Fruit fly (Drosophila melanogaster) whole organism, embryonic: ENCODE results near the gene qtc.

Source experiments
- Atf-2 ChIP-seq: fragments of 200-800 bp; sonication (Bioruptor generic); optimal IDR thresholded peaks from 2 replicates; lab custom pipeline; 2016; ENCODE audit warnings: missing biosample characterization, missing genetic modification characterization
- Bdp1 ChIP-seq: fragments of 200-800 bp; sonication (Bioruptor generic); optimal IDR thresholded peaks from 3 replicates; lab custom pipeline; 2016; ENCODE audit warnings: missing biosample characterization, missing genetic modification characterization
- BtbVII ChIP-seq: fragments of 200-800 bp; sonication (Bioruptor generic); optimal IDR thresholded peaks from 3 replicates; lab custom pipeline; 2017; ENCODE audit warnings: missing biosample characterization, mild to moderate bottlenecking, missing genetic modification characterization
- C15 ChIP-seq: fragments of 200-800 bp; sonication (Bioruptor generic); IDR thresholded peaks from 3 replicates; pipeline ENCODE4 v1.3.6; 2022; ENCODE audit warnings: missing biosample characterization, missing genetic modification characterization
- CG10979 ChIP-seq: fragments of 200-800 bp; sonication (Bioruptor generic); optimal IDR thresholded peaks from 2 replicates; lab custom pipeline; 2018; ENCODE audit warnings: missing biosample characterization, mild to moderate bottlenecking, missing genetic modification characterization, moderate library complexity
- CG13123 ChIP-seq: fragments of 200-800 bp; sonication (Bioruptor generic); optimal IDR thresholded peaks from 2 replicates; lab custom pipeline; 2016; ENCODE audit warnings: missing biosample characterization, missing genetic modification characterization
- CG15073 ChIP-seq: fragments of 200-800 bp; sonication (Bioruptor generic); optimal IDR thresholded peaks from 2 replicates; lab custom pipeline; 2016; ENCODE audit warnings: missing biosample characterization, missing genetic modification characterization
- CG15696 ChIP-seq: fragments of 200-800 bp; sonication (Bioruptor generic); optimal IDR thresholded peaks from 2 replicates; lab custom pipeline; 2019; ENCODE audit warnings: missing biosample characterization, mild to moderate bottlenecking, missing genetic modification characterization, moderate library complexity
- CG17361 ChIP-seq: fragments of 200-800 bp; sonication (Bioruptor generic); IDR thresholded peaks from 3 replicates; pipeline ENCODE4 v1.3.6; 2022; ENCODE audit warnings: missing biosample characterization, missing genetic modification characterization
- CG18764 ChIP-seq: fragments of 200-800 bp; sonication (Bioruptor generic); optimal IDR thresholded peaks from 3 replicates; lab custom pipeline; 2016; ENCODE audit warnings: missing biosample characterization, missing genetic modification characterization
- CG34376 ChIP-seq: fragments of 200-800 bp; sonication (Bioruptor generic); optimal IDR thresholded peaks from 2 replicates; lab custom pipeline; 2018; ENCODE audit warnings: missing biosample characterization, mild to moderate bottlenecking, missing genetic modification characterization
- CG4820 ChIP-seq: fragments of 200-800 bp; sonication (Bioruptor generic); optimal IDR thresholded peaks from 3 replicates; lab custom pipeline; 2016; ENCODE audit warnings: missing biosample characterization, missing genetic modification characterization
- CG6791 ChIP-seq: fragments of 200-800 bp; sonication (Bioruptor generic); IDR thresholded peaks from 3 replicates; pipeline ENCODE4 v1.3.6; 2022; ENCODE audit warnings: missing biosample characterization, missing genetic modification characterization; ENCODE audit not compliant: partially characterized antibody
- CG7745 ChIP-seq: fragments of 200-800 bp; sonication (Bioruptor generic); optimal IDR thresholded peaks from 2 replicates; lab custom pipeline; 2018; ENCODE audit warnings: missing biosample characterization, mild to moderate bottlenecking, missing genetic modification characterization, moderate library complexity
- CG8290 ChIP-seq, 3 experiments: fragments of 200-800 bp; sonication (Bioruptor generic); optimal IDR thresholded peaks; 2 replicates each; lab custom pipeline; 2016 to 2019; ENCODE audit warnings: missing biosample characterization in 3 of 3, missing genetic modification characterization in 3 of 3, mild to moderate bottlenecking in 2 of 3, moderate library complexity in 1 of 3
- CTCF ChIP-seq: fragments of 200-800 bp; sonication (Bioruptor generic); optimal IDR thresholded peaks from 2 replicates; lab custom pipeline; 2017; ENCODE audit warnings: missing biosample characterization, mild to moderate bottlenecking, missing genetic modification characterization, moderate library complexity
- Camta ChIP-seq: fragments of 200-800 bp; sonication (Bioruptor generic); optimal IDR thresholded peaks from 2 replicates; lab custom pipeline; 2016; ENCODE audit warnings: missing biosample characterization, missing genetic modification characterization
- Chrac-16 ChIP-seq: fragments of 200-800 bp; sonication (Bioruptor generic); optimal IDR thresholded peaks from 3 replicates; lab custom pipeline; 2016; ENCODE audit warnings: missing biosample characterization, missing genetic modification characterization
- Drgx ChIP-seq: fragments of 200-800 bp; sonication (Bioruptor generic); IDR thresholded peaks from 2 replicates; pipeline ENCODE4 v1.3.6; 2022; ENCODE audit warnings: missing biosample characterization, missing genetic modification characterization
- Ets65A ChIP-seq: fragments of 200-800 bp; sonication (Bioruptor generic); peaks from one replicate; lab custom pipeline; 2016; ENCODE audit warnings: missing biosample characterization, missing genetic modification characterization
- Fer1 ChIP-seq: fragments of 200-800 bp; sonication (Bioruptor generic); optimal IDR thresholded peaks from 2 replicates; lab custom pipeline; 2017; ENCODE audit warnings: missing biosample characterization, mild to moderate bottlenecking, missing genetic modification characterization
- HLH3B ChIP-seq: fragments of 200-800 bp; sonication (Bioruptor generic); IDR thresholded peaks from 2 replicates; pipeline ENCODE4 v1.3.6; 2022; ENCODE audit warnings: missing biosample characterization, missing genetic modification characterization
- Hr39 ChIP-seq: fragments of >200 bp; optimal IDR thresholded peaks from 2 replicates; lab custom pipeline; 2017
- Lpt ChIP-seq: fragments of >200 bp; optimal IDR thresholded peaks from 2 replicates; lab custom pipeline; 2018; ENCODE audit warnings: missing biosample characterization, missing genetic modification characterization
- MBD-R2 ChIP-seq: fragments of 200-800 bp; sonication (Bioruptor generic); IDR thresholded peaks from 2 replicates; pipeline ENCODE4 v1.3.6; 2022; ENCODE audit warnings: missing biosample characterization, missing genetic modification characterization
- MTF-1 ChIP-seq: fragments of 200-800 bp; sonication (Bioruptor generic); optimal IDR thresholded peaks from 2 replicates; lab custom pipeline; 2018; ENCODE audit warnings: missing biosample characterization, mild to moderate bottlenecking, missing genetic modification characterization, borderline replicate concordance
- Med ChIP-seq: fragments of 200-800 bp; sonication (Bioruptor generic); peaks from one replicate; lab custom pipeline; 2016; ENCODE audit warnings: missing biosample characterization, missing genetic modification characterization, mild to moderate bottlenecking, inconsistent platforms, moderate library complexity
- Poxn ChIP-seq: fragments of 200-800 bp; sonication (Bioruptor generic); IDR thresholded peaks from 2 replicates; pipeline ENCODE4 v1.3.6; 2022; ENCODE audit warnings: missing biosample characterization, missing genetic modification characterization
- Rx ChIP-seq: fragments of 200-800 bp; sonication (Bioruptor generic); IDR thresholded peaks from 2 replicates; pipeline ENCODE4 v1.3.6; 2022; ENCODE audit warnings: missing biosample characterization, missing genetic modification characterization
- Sox100B ChIP-seq: fragments of 200-800 bp; sonication (Bioruptor generic); optimal IDR thresholded peaks from 3 replicates; lab custom pipeline; 2018; ENCODE audit warnings: missing biosample characterization, mild to moderate bottlenecking, missing genetic modification characterization
- amos ChIP-seq: fragments of 200-800 bp; sonication (Bioruptor generic); IDR thresholded peaks from 2 replicates; pipeline ENCODE4 v1.3.6; 2022; ENCODE audit warnings: missing biosample characterization, missing genetic modification characterization; ENCODE audit not compliant: partially characterized antibody
- ase ChIP-seq: fragments of 200-800 bp; sonication (Bioruptor generic); IDR thresholded peaks from 3 replicates; pipeline ENCODE4 v1.3.6; 2022; ENCODE audit warnings: missing biosample characterization, missing genetic modification characterization
- bcd ChIP-seq: fragments of 200-800 bp; sonication (Bioruptor generic); optimal IDR thresholded peaks from 2 replicates; lab custom pipeline; 2017; ENCODE audit warnings: missing biosample characterization, mild to moderate bottlenecking, missing genetic modification characterization
- danr ChIP-seq: fragments of 200-800 bp; sonication (Bioruptor generic); IDR thresholded peaks from 2 replicates; pipeline ENCODE4 v1.3.6; 2022; ENCODE audit warnings: missing biosample characterization, missing genetic modification characterization
- hkb ChIP-seq, 2 experiments: fragments of 200-800 bp in 1 of 2; fragments of >200 bp in 1 of 2; sonication (Bioruptor generic) in 1 of 2; IDR thresholded peaks in 1 of 2; optimal IDR thresholded peaks in 1 of 2; 2 replicates each; pipeline versions ENCODE4 v1.3.6 to Lab custom; 2017 to 2022; ENCODE audit warnings: missing biosample characterization in 1 of 2, missing genetic modification characterization in 1 of 2
- insv ChIP-seq, 2 experiments: fragments of 200-800 bp; sonication (Bioruptor generic); optimal IDR thresholded peaks; 3 replicates each; lab custom pipeline; 2016 to 2018; ENCODE audit warnings: missing biosample characterization in 2 of 2, missing genetic modification characterization in 2 of 2
- mam ChIP-seq: fragments of 200-800 bp; sonication (Bioruptor generic); optimal IDR thresholded peaks from 3 replicates; lab custom pipeline; 2016; ENCODE audit warnings: missing biosample characterization, missing genetic modification characterization
- odd ChIP-seq: fragments of 200-800 bp; sonication (Bioruptor generic); optimal IDR thresholded peaks from 2 replicates; lab custom pipeline; 2017; ENCODE audit warnings: missing biosample characterization, mild to moderate bottlenecking, missing genetic modification characterization
- p53 ChIP-seq: fragments of 200-800 bp; sonication (Bioruptor generic); optimal IDR thresholded peaks from 2 replicates; lab custom pipeline; 2016; ENCODE audit warnings: missing biosample characterization, missing genetic modification characterization
- pzg ChIP-seq: fragments of 200-800 bp; sonication (Bioruptor generic); optimal IDR thresholded peaks from 3 replicates; lab custom pipeline; 2018; ENCODE audit warnings: missing biosample characterization, mild to moderate bottlenecking, missing genetic modification characterization, moderate library complexity
- sd ChIP-seq: fragments of 200-800 bp; sonication (Bioruptor generic); optimal IDR thresholded peaks from 3 replicates; lab custom pipeline; 2018; ENCODE audit warnings: missing biosample characterization, mild to moderate bottlenecking, missing genetic modification characterization, moderate library complexity
- sens ChIP-seq: fragments of 200-800 bp; sonication (Bioruptor generic); peaks from one replicate; lab custom pipeline; 2016; ENCODE audit warnings: missing biosample characterization, missing genetic modification characterization
- seq ChIP-seq: fragments of 200-800 bp; sonication (Bioruptor generic); IDR thresholded peaks from 2 replicates; pipeline ENCODE4 v1.3.6; 2022; ENCODE audit warnings: missing biosample characterization, missing genetic modification characterization
- shn ChIP-seq: fragments of 200-800 bp; sonication (Bioruptor generic); optimal IDR thresholded peaks from 3 replicates; lab custom pipeline; 2016; ENCODE audit warnings: missing biosample characterization, missing genetic modification characterization
- sisA ChIP-seq: fragments of 200-800 bp; sonication (Bioruptor generic); IDR thresholded peaks from 2 replicates; pipeline ENCODE4 v1.3.6; 2022; ENCODE audit warnings: missing biosample characterization, missing genetic modification characterization
- so ChIP-seq: fragments of 200-800 bp; sonication (Bioruptor generic); IDR thresholded peaks from 3 replicates; pipeline ENCODE4 v1.3.6; 2022; ENCODE audit warnings: missing biosample characterization, missing genetic modification characterization
- sr ChIP-seq: fragments of 200-800 bp; sonication (Bioruptor generic); IDR thresholded peaks from 3 replicates; pipeline ENCODE4 v1.3.6; 2022; ENCODE audit warnings: missing biosample characterization, missing genetic modification characterization

Gene qtc

dm6 chr2L:5031399-5031798 lies 29.2 kb upstream of the qtc start:
- TF ChIP-seq Med (GFP tag; lab: Kevin White, UChicago) (peak; percentile 32), p53 (GFP tag; lab: Kevin White, UChicago) (no peak), Ets65A (GFP tag; lab: Kevin White, UChicago) (peak; percentile 92)

dm6 chr2L:5031886-5032285 lies 28.7 kb upstream of the qtc start:
- TF ChIP-seq sr (GFP tag; lab: Robert Waterston, UW), result no peak
- no peak for TF ChIP-seq Atf-2
- TF ChIP-seq CTCF (GFP tag; lab: Kevin White, UChicago), result no peak
- TF ChIP-seq Camta, result no peak
- peak; percentile 53 for TF ChIP-seq Hr39 (lab: Kevin White, UChicago)
- TF ChIP-seq CG13123 (GFP tag; lab: Kevin White, UChicago), result no peak

- TF ChIP-seq mam (GFP tag; lab: Kevin White, UChicago) (no peak), sisA (GFP tag; lab: Robert Waterston, UW) (0 out of 2 replicates have a peak, but pooled peaks have one; percentile 26), CTCF (GFP tag; lab: Kevin White, UChicago) (peak; percentile 91), MTF-1 (GFP tag; lab: Kevin White, UChicago) (no peak), shn (GFP tag; lab: Kevin White, UChicago) (no peak), HLH3B (peak; percentile 11; the same call in 1 of the 2 replicates), CG15696 (tag; lab: Kevin White, UChicago) (no peak), Lpt (GFP tag; lab: Kevin White, UChicago) (no peak), sens (GFP tag; lab: Kevin White, UChicago) (peak; percentile 44), CG6791 (GFP tag; lab: Robert Waterston, UW) (0 out of 3 replicates have a peak, but pooled peaks have one; percentile 5), Bdp1 (GFP tag; lab: Kevin White, UChicago) (no peak), bcd (GFP tag; lab: Kevin White, UChicago) (no peak), C15 (GFP tag; lab: Robert Waterston, UW) (no peak), CG10979 (tag; lab: Kevin White, UChicago) (peak; percentile 21)
- TF ChIP-seq, all 482 proteins: peak for 6
Measured at dm6 chr2L:5036120-5036519, 24.5 kb upstream of the qtc start.

dm6 chr2L:5037402-5037860 lies 23.2 kb upstream of the qtc start, which contains the start of the genes CG14042 and SP555:
CG14042 (plus strand) TSS chr2L:5037709.
SP555 (plus strand) TSS chr2L:5037709.
- TF ChIP-seq Rx (GFP tag; lab: Robert Waterston, UW) (no peak), BtbVII (GFP tag; lab: Kevin White, UChicago) (no peak), CG7745 (tag; lab: Kevin White, UChicago) (no peak), CG18764 (GFP tag; lab: Kevin White, UChicago) (no peak), amos (GFP tag; lab: Robert Waterston, UW) (0 out of 2 replicates have a peak, but pooled peaks have one; percentile 13), Chrac-16 (GFP tag; lab: Kevin White, UChicago) (no peak), CG17361 (no peak), sd (tag; lab: Kevin White, UChicago) (peak; percentile 27), Drgx (GFP tag; lab: Robert Waterston, UW) (peak; percentile 37; the same call in 1 of the 2 replicates), CG15073 (GFP tag; lab: Kevin White, UChicago) (no peak), Ets65A (GFP tag; lab: Kevin White, UChicago) (no peak), seq (GFP tag; lab: Robert Waterston, UW) (peak; percentile 93), so (GFP tag; lab: Robert Waterston, UW) (no peak), Fer1 (peak; percentile 9), danr (GFP tag; lab: Robert Waterston, UW) (no peak), ase (no peak), MBD-R2 (GFP tag; lab: Robert Waterston, UW) (0 out of 2 replicates have a peak, but pooled peaks have one; percentile 12), C15 (GFP tag; lab: Robert Waterston, UW) (no peak), pzg (GFP tag; lab: Kevin White, UChicago) (peak; percentile 20), Poxn (GFP tag; lab: Robert Waterston, UW) (no peak), Sox100B (no peak), insv (GFP tag; optimal IDR thresholded peaks at IDR 0.05; lab: Kevin White, UChicago) (peak in 1 of 2 experiments; percentile 77), CG8290 (GFP tag; optimal IDR thresholded peaks at IDR 0.05; lab: Kevin White, UChicago) (no peak), CG8290 (tag; optimal IDR thresholded peaks at IDR 0.05; lab: Kevin White, UChicago) (peak in 1 of 2 experiments; percentile 26), hkb (optimal IDR thresholded peaks at IDR 0.05; lab: Kevin White, UChicago) (no peak), hkb (GFP tag; IDR thresholded peaks at IDR 0.05; lab: Robert Waterston, UW) (no peak), odd (no peak), CG4820 (GFP tag; lab: Kevin White, UChicago) (no peak), CG34376 (GFP tag; lab: Kevin White, UChicago) (peak; percentile 30)
